Fruit fly (Drosophila melanogaster) whole organism, larva: Measurements from ENCODE around the gene Osi19.

ENCODE experiments used
- noc ChIP-seq: fragments of 200-800 bp; sonication (Bioruptor generic); optimal IDR thresholded peaks from 3 replicates; lab custom pipeline; 2019; ENCODE audit warnings: missing biosample characterization, mild to moderate bottlenecking, missing genetic modification characterization, moderate library complexity

Osi19 gene

DNA sequence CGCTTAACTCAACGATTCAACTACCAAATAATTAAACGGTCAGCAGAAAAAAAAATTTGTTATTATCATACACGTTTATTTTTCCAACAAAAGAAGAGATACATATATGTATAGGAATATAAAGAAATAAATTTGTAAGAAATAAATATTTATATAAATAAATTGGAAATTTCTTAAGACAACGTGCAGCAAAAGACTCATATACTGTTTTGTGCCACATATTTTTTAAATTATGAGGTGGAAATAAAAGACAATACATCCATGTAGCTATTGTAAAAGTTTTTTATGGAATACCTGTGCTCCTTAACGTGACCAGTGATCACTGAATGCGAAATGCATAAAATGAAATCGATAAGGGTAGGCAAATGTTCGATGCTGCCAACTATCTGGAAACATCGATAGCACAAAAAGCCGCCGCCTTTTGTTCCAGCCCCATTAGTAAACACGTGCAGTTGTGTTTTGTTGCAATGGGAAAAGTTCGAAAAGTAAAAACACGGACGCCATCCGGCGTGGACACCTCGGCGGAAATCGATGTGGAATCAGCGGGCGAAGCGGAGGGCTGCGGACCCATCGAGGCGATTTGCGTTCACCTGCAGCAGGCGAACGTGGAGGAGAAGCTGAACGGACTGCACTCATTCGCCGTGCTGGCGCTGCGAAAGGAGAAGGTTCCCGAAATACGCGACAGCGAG, 33.5 kb downstream of the Osi19 start, which contains the start of gene CG10286:
Gene CG10286, plus strand, starts transcription at position 416 of the 689 bp plus-strand sequence.
- no peak for TF ChIP-seq noc

DNA sequence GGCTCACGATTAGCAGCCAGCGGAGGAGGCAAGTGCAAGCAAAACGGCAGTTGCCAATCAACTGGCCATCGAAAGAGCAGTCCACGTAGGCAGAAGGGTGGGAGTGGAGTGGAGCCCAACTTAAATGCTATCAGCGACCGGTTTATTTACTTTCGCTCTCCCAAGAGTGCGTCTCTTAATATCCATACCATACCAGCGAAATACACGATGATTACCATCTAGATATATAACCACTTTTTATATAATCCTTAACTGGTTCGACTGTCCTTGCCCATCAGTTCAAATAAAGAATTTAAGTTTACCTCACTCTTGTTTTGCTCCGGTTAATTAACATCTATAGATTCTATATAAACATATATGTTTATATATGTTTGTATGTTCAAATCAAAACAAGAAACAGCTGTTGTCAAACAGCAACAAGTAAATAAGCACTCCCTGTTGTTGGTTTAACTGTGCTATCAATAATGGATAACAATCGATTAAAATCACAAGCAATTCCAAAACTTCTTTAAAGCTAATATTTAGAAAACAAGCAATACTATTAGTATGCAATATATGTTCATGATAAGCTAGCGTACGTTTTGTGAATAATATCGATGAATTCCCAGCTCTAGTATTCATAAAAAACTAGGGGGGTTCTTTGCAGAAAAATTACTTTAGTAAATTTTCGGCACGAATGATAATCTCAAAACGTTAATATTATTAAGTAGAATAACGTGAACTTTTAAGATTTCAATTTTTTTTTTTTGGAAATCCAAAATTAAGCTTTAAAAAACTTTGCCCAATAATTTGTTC, 38.5 kb downstream of the Osi19 start:
- peak; percentile 21 for TF ChIP-seq noc

DNA sequence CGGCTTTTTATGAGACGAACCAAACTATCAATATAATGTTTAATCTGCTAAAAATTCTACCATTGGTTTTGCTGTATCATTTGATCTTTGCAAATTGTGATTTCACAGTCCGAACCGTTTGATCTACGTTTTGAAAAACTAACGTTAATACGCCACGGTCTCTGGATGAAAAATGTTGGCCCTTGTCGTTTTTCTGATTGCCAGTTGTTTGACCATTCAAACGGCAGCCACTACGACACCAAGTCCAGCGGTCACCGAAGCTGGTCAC, 39.1 kb downstream of the Osi19 start, which contains the start of gene CG42564:
Gene CG42564, plus strand, starts transcription at position 169 of the 268 bp plus-strand sequence.
- no peak for TF ChIP-seq noc

DNA sequence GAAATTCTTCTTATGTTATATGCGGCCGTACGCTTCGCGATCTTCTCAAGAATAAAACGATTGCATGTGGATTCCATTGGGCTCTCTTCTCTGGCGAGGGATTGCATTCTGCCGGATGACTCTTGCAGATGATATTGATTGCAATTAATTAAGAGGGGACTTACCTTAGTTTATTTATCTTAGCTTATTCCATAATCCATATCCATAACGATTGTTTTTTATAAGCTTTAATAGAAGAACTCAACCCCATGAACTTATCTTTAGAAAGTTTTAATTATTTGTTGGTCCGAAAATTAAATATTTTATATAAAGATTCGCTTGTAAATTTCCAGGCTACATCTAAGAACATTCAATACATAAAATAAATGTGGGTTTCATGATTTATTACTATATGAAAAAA, 40.8 kb downstream of the Osi19 start, which contains the start of gene CRAT:
Gene CRAT, minus strand, starts transcription at position 101 of the 400 bp plus-strand sequence.
- no peak for TF ChIP-seq noc

DNA sequence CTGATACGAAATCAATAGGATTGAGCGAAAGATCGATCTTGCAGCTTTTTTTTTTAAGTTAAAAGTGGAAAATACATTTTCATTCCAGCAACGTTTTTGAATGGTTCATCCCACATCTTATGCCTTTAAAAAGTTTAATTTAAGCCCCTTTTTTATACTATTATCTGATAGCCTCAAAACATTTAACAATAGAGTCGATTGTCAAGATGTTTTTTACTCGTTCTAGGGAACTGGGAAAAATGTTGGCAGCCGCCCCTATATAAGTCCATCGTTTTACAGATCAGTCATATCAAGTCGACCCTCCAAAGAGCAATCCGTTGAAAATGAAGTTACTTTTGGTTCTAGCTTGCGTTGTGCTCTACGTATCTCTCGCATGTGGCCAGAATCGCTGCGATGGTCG, 42.3 kb downstream of the Osi19 start, which contains the start of gene CG42537:
Gene CG42537, plus strand, starts transcription at position 301 of the 400 bp plus-strand sequence.
- no peak for TF ChIP-seq noc

DNA sequence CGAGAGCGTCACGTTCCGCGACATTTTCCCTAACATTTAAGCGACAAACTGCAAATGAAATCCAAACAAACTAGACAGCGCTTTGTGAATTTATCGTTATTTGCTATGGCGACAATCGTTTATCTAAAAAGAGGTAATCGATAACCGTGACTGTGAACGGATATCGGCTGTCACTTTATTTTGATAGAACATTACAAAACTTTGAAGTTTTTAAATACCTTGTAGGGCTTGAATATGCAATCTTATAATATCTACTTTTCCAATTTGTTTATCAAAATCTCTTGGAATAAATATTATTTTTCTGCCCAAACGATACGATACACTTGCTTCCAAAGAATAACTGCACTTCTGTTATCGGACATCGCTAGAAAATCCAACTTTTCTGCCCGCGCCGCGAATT, 45.0 kb downstream of the Osi19 start, which contains the start of the genes CG1024 and TfIIFalpha:
Gene CG1024, minus strand, starts transcription at position 200 of the 400 bp plus-strand sequence.
Gene TfIIFalpha, plus strand, starts transcription at position 339 of the 400 bp plus-strand sequence.
- no peak for TF ChIP-seq noc

DNA sequence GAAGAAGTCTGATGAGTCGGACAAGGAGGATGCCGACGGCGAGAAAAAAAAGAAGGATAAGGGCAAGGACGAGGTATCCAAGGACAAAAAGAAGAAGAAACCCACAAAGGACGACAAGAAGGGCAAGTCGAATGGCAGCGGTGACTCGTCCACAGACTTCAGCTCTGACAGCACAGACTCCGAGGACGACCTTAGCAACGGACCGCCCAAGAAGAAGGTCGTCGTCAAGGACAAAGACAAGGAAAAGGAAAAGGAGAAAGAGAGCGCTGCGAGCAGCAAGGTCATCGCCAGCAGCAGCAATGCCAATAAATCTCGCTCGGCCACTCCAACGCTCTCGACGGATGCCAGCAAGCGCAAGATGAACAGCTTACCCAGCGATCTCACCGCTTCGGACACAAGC, 46.6 kb downstream of the Osi19 start:
- TF ChIP-seq noc, result no peak

DNA sequence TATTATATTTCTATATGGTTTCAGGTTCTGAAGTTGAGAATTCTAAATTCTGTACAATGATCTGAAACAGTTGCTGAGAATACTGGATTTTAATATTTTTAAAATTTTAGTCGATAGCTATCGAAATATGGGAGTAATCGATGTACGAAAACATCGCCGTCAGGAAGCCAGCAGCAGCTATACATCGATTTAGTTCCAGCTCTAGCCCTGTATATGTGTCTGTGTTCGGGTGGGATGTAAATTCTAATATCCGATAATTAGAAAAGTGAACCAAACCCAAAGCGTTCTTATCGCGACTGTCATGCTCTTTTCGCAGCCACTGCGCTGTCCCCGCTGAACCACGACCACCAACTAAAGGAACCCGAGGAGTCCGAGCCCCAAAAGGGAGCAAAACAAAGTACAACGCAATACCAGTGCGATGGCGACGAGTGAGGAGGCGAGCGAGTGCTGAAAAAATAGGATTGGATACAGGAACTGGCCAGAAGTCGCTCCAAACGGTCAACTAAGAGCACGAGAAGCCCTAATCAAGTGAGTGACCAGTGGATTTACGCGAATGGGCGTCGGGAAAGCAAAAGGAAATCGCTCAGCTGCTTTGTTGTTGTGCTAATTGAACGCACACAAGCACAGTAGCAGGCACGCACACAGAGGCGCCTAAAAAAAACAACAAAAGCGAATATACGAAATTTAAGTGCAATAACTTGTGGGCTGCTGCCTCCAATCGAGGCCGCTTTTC, 47.7 kb downstream of the Osi19 start, which contains the start of gene gzl:
Gene gzl, plus strand, starts transcription at position 182 of the 733 bp plus-strand sequence.
- no peak for TF ChIP-seq noc

DNA sequence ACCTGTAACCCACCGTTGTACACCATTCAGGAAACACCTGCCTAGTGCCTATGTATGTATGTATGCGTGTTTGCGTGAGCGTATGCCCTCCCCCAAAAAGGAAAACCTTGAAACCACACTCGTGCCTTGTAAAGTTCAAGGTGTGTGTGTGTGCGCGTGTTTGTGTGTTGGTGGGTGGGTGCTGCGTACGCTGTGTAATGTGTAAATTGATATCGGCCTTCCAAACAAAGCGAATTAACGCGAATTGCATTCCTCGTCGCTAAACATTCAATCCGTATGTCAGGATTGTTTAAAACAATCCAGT, 48.3 kb downstream of the Osi19 start:
- no peak for TF ChIP-seq noc
